Comparison of ENCODE assay signal across 1 fruit fly cellular context in genomic region chrX:19666991-19667409, dm6.
TF ChIP-seq lines count a peak whose summit lies in the region.

TSS of gene Zw (plus strand) at chrX:19667252.

TF ChIP-seq in whole organism, embryonic, 481 proteins besides CTCF, POLR2A, EP300 and RAD21 (continued from another document):
- TF ChIP-seq twi (tag; optimal IDR thresholded peaks at IDR 0.05; lab: Kevin White, UChicago), result peak; percentile 36
- TF ChIP-seq Hr78 (GFP tag; optimal IDR thresholded peaks at IDR 0.05; lab: Kevin White, UChicago), result no peak
- TF ChIP-seq Bteb2 (GFP tag; optimal IDR thresholded peaks at IDR 0.05; lab: Kevin White, UChicago), result no peak
- peak; percentile 48 for TF ChIP-seq Fer3 (tag; optimal IDR thresholded peaks at IDR 0.05; lab: Kevin White, UChicago)
- TF ChIP-seq CG7745 (tag; optimal IDR thresholded peaks at IDR 0.05; lab: Kevin White, UChicago), result no peak
- TF ChIP-seq CG18599 (GFP tag; optimal IDR thresholded peaks at IDR 0.05; lab: Kevin White, UChicago), result peak; percentile 14
- TF ChIP-seq slbo (GFP tag; IDR thresholded peaks at IDR 0.05; lab: Robert Waterston, UW), result peak; percentile 86
- TF ChIP-seq CG30020 (tag; optimal IDR thresholded peaks at IDR 0.05; lab: Kevin White, UChicago), result no peak
- TF ChIP-seq CG14667 (GFP tag; IDR thresholded peaks at IDR 0.05; lab: Robert Waterston, UW), result peak; percentile 62
- peak; percentile 71 for TF ChIP-seq sisA (GFP tag; IDR thresholded peaks at IDR 0.05; lab: Robert Waterston, UW)
- peak; percentile 21 for TF ChIP-seq CG12391 (tag; optimal IDR thresholded peaks at IDR 0.05; lab: Kevin White, UChicago)
- peak; percentile 4 for TF ChIP-seq CG33213 (GFP tag; optimal IDR thresholded peaks at IDR 0.05; lab: Kevin White, UChicago)
- TF ChIP-seq CG6272 (GFP tag; IDR thresholded peaks at IDR 0.05; lab: Robert Waterston, UW), result peak; percentile 34; the same call in 1 of the 2 replicates
- TF ChIP-seq CG6689 (GFP tag; IDR thresholded peaks at IDR 0.05; lab: Robert Waterston, UW), result peak; percentile 49; the same call in 1 of the 2 replicates
- TF ChIP-seq CG14441 (GFP tag; IDR thresholded peaks at IDR 0.05; lab: Robert Waterston, UW), result peak; percentile 40; the same call in 1 of the 2 replicates
- TF ChIP-seq CG13624 (GFP tag; optimal IDR thresholded peaks at IDR 0.05; lab: Kevin White, UChicago), result peak; percentile 10
- TF ChIP-seq seq (GFP tag; IDR thresholded peaks at IDR 0.05; lab: Robert Waterston, UW), result peak; percentile 33; the same call in 1 of the 2 replicates
- TF ChIP-seq CG15514 (GFP tag; optimal IDR thresholded peaks at IDR 0.05; lab: Kevin White, UChicago), result peak; percentile 7
- TF ChIP-seq chif (GFP tag; optimal IDR thresholded peaks at IDR 0.05; lab: Kevin White, UChicago), result peak in 1 of 2 experiments; percentile 38
- TF ChIP-seq CG12155 (GFP tag; optimal IDR thresholded peaks at IDR 0.05; lab: Kevin White, UChicago), result peak; percentile 19
- peak; percentile 53; the same call in 1 of the 3 replicates for TF ChIP-seq H15 (GFP tag; IDR thresholded peaks at IDR 0.05; lab: Robert Waterston, UW)
- peak; percentile 30 for TF ChIP-seq fu2 (GFP tag; optimal IDR thresholded peaks at IDR 0.05; lab: Kevin White, UChicago)
- TF ChIP-seq CG1024 (GFP tag; IDR thresholded peaks at IDR 0.05; lab: Robert Waterston, UW), result 0 out of 2 replicates have a peak, but pooled peaks have one; percentile 7
- peak; percentile 13; the same call in 1 of the 2 replicates for TF ChIP-seq GATAe (GFP tag; conservative IDR thresholded peaks at IDR 0.05; lab: Robert Waterston, UW)
- no peak for TF ChIP-seq D (optimal IDR thresholded peaks at IDR 0.05; lab: Kevin White, UChicago)
- TF ChIP-seq D (GFP tag; optimal IDR thresholded peaks at IDR 0.05; lab: Kevin White, UChicago), result no peak
- peak; percentile 47; the same call in 1 of the 2 replicates for TF ChIP-seq lmd (GFP tag; IDR thresholded peaks at IDR 0.05; lab: Robert Waterston, UW)
- TF ChIP-seq CG16779 (GFP tag; IDR thresholded peaks at IDR 0.05; lab: Robert Waterston, UW), result no peak
- TF ChIP-seq oc (tag; optimal IDR thresholded peaks at IDR 0.05; lab: Kevin White, UChicago), result no peak
- peak; percentile 6 for TF ChIP-seq ab (GFP tag; optimal IDR thresholded peaks at IDR 0.05; lab: Kevin White, UChicago)
- TF ChIP-seq zfh2 (GFP tag; optimal IDR thresholded peaks at IDR 0.05; lab: Kevin White, UChicago), result peak; percentile 59
- TF ChIP-seq ERR (GFP tag; optimal IDR thresholded peaks at IDR 0.05; lab: Kevin White, UChicago), result no peak
- TF ChIP-seq ase (GFP tag; IDR thresholded peaks at IDR 0.05; lab: Robert Waterston, UW), result peak; percentile 46; the same call in 1 of the 3 replicates
- peak; percentile 48; the same call in 1 of the 2 replicates for TF ChIP-seq Ada2b (GFP tag; IDR thresholded peaks at IDR 0.05; lab: Robert Waterston, UW)
- TF ChIP-seq CG13296 (GFP tag; optimal IDR thresholded peaks at IDR 0.05; lab: Kevin White, UChicago), result peak; percentile 28
- 0 out of 3 replicates have a peak, but pooled peaks have one; percentile 60 for TF ChIP-seq Optix (GFP tag; IDR thresholded peaks at IDR 0.05; lab: Robert Waterston, UW)
- no peak for TF ChIP-seq CG43689 (GFP tag; IDR thresholded peaks at IDR 0.05; lab: Robert Waterston, UW)
- TF ChIP-seq CG8924 (tag; optimal IDR thresholded peaks at IDR 0.05; lab: Kevin White, UChicago), result peak; percentile 1
- TF ChIP-seq CG6791 (GFP tag; IDR thresholded peaks at IDR 0.05; lab: Robert Waterston, UW; ENCODE audit: partially characterized antibody), result 0 out of 3 replicates have a peak, but pooled peaks have one; percentile 22
- TF ChIP-seq crol (GFP tag; IDR thresholded peaks at IDR 0.05; lab: Robert Waterston, UW), result 0 out of 2 replicates have a peak, but pooled peaks have one; percentile 19
- TF ChIP-seq CG7839 (tag; optimal IDR thresholded peaks at IDR 0.05; lab: Kevin White, UChicago), result peak; percentile 66
- TF ChIP-seq CG16863 (GFP tag; optimal IDR thresholded peaks at IDR 0.05; lab: Kevin White, UChicago), result peak; percentile 47
- TF ChIP-seq jing (GFP tag; optimal IDR thresholded peaks at IDR 0.05; lab: Kevin White, UChicago), result no peak
- TF ChIP-seq hth (optimal IDR thresholded peaks at IDR 0.05; lab: Kevin White, UChicago), result no peak
- TF ChIP-seq CG12659 (GFP tag; optimal IDR thresholded peaks at IDR 0.05; lab: Kevin White, UChicago), result no peak
- no peak for TF ChIP-seq p53 (GFP tag; optimal IDR thresholded peaks at IDR 0.05; lab: Kevin White, UChicago)
- TF ChIP-seq BtbVII (GFP tag; optimal IDR thresholded peaks at IDR 0.05; lab: Kevin White, UChicago), result peak; percentile 26
- peak; percentile 40; the same call in 1 of the 3 replicates for TF ChIP-seq CG2199 (GFP tag; IDR thresholded peaks at IDR 0.05; lab: Robert Waterston, UW)
- TF ChIP-seq fd102C (GFP tag; optimal IDR thresholded peaks at IDR 0.05; lab: Kevin White, UChicago), result no peak
- TF ChIP-seq tap (tag; optimal IDR thresholded peaks at IDR 0.05; lab: Kevin White, UChicago), result no peak
- no peak for TF ChIP-seq sc (optimal IDR thresholded peaks at IDR 0.05; lab: Kevin White, UChicago)
- no peak for TF ChIP-seq sc (GFP tag; optimal IDR thresholded peaks at IDR 0.05; lab: Kevin White, UChicago)
- no peak for TF ChIP-seq hb (GFP tag; IDR thresholded peaks at IDR 0.05; lab: Robert Waterston, UW; ENCODE audit: partially characterized antibody)
- no peak for TF ChIP-seq CG4328 (GFP tag; optimal IDR thresholded peaks at IDR 0.05; lab: Kevin White, UChicago)
- no peak for TF ChIP-seq TFAM (GFP tag; optimal IDR thresholded peaks at IDR 0.05; lab: Kevin White, UChicago)
- TF ChIP-seq Blimp-1 (GFP tag; optimal IDR thresholded peaks at IDR 0.05; lab: Kevin White, UChicago), result no peak
- TF ChIP-seq CG3163 (GFP tag; optimal IDR thresholded peaks at IDR 0.05; lab: Kevin White, UChicago), result no peak
- TF ChIP-seq run (tag; optimal IDR thresholded peaks at IDR 0.05; lab: Kevin White, UChicago), result no peak
- no peak for TF ChIP-seq cad (GFP tag; optimal IDR thresholded peaks at IDR 0.05; lab: Kevin White, UChicago)
- TF ChIP-seq CG13424 (tag; optimal IDR thresholded peaks at IDR 0.05; lab: Kevin White, UChicago), result peak; percentile 39
- TF ChIP-seq CG9437 (GFP tag; optimal IDR thresholded peaks at IDR 0.05; lab: Kevin White, UChicago), result no peak
- TF ChIP-seq CG7357 (GFP tag; IDR thresholded peaks at IDR 0.05; lab: Robert Waterston, UW), result peak; percentile 46; the same call in 1 of the 3 replicates
- no peak for TF ChIP-seq Sox100B (GFP tag; optimal IDR thresholded peaks at IDR 0.05; lab: Kevin White, UChicago)
- TF ChIP-seq CG15479 (GFP tag; optimal IDR thresholded peaks at IDR 0.05; lab: Kevin White, UChicago), result no peak
- no peak for TF ChIP-seq br (optimal IDR thresholded peaks at IDR 0.05; lab: Kevin White, UChicago)
- TF ChIP-seq CG5180 (GFP tag; optimal IDR thresholded peaks at IDR 0.05; lab: Kevin White, UChicago), result peak; percentile 23
- TF ChIP-seq slp2 (GFP tag; optimal IDR thresholded peaks at IDR 0.05; lab: Kevin White, UChicago), result no peak
- TF ChIP-seq ap (GFP tag; IDR thresholded peaks at IDR 0.05; lab: Robert Waterston, UW), result no peak
- no peak for TF ChIP-seq Doc2 (GFP tag; IDR thresholded peaks at IDR 0.05; lab: Robert Waterston, UW)
- TF ChIP-seq mld (GFP tag; IDR thresholded peaks at IDR 0.05; lab: Robert Waterston, UW; ENCODE audit: partially characterized antibody), result no peak
- no peak for TF ChIP-seq CG8388 (GFP tag; optimal IDR thresholded peaks at IDR 0.05; lab: Kevin White, UChicago)
- peak; percentile 2 for TF ChIP-seq CG14710 (tag; optimal IDR thresholded peaks at IDR 0.05; lab: Kevin White, UChicago)
- TF ChIP-seq eyg (GFP tag; optimal IDR thresholded peaks at IDR 0.05; lab: Kevin White, UChicago), result no peak
- TF ChIP-seq CG11398 (GFP tag; optimal IDR thresholded peaks at IDR 0.05; lab: Kevin White, UChicago), result no peak
- TF ChIP-seq lab (GFP tag; optimal IDR thresholded peaks at IDR 0.05; lab: Kevin White, UChicago), result peak; percentile 29
- no peak for TF ChIP-seq MTF-1 (GFP tag; optimal IDR thresholded peaks at IDR 0.05; lab: Kevin White, UChicago; ENCODE audit: borderline replicate concordance)
- TF ChIP-seq pb (GFP tag; optimal IDR thresholded peaks at IDR 0.05; lab: Kevin White, UChicago), result no peak
- no peak for TF ChIP-seq fru (optimal IDR thresholded peaks at IDR 0.05; lab: Kevin White, UChicago)
- no peak for TF ChIP-seq Vsx1 (GFP tag; optimal IDR thresholded peaks at IDR 0.05; lab: Kevin White, UChicago)
- peak; percentile 49; the same call in 1 of the 2 replicates for TF ChIP-seq ranshi (GFP tag; IDR thresholded peaks at IDR 0.05; lab: Robert Waterston, UW)
- no peak for TF ChIP-seq Dad (GFP tag; optimal IDR thresholded peaks at IDR 0.05; lab: Kevin White, UChicago)
- no peak for TF ChIP-seq CG7271 (tag; optimal IDR thresholded peaks at IDR 0.05; lab: Kevin White, UChicago)
- TF ChIP-seq abd-A (tag; optimal IDR thresholded peaks at IDR 0.05; lab: Kevin White, UChicago), result no peak
- TF ChIP-seq sr (GFP tag; IDR thresholded peaks at IDR 0.05; lab: Robert Waterston, UW), result no peak; the same call in 2 of the 3 replicates
- peak; percentile 38 to 43 for TF ChIP-seq Pdp1 (GFP tag; optimal IDR thresholded peaks at IDR 0.05; lab: Kevin White, UChicago)
- no peak for TF ChIP-seq gt (GFP tag; IDR thresholded peaks at IDR 0.05; lab: Robert Waterston, UW)
- no peak for TF ChIP-seq bigmax (GFP tag; optimal IDR thresholded peaks at IDR 0.05; lab: Kevin White, UChicago)
- peak; percentile 31 for TF ChIP-seq CG4820 (GFP tag; optimal IDR thresholded peaks at IDR 0.05; lab: Kevin White, UChicago)
- 0 out of 2 replicates have a peak, but pooled peaks have one; percentile 28 for TF ChIP-seq onecut (GFP tag; IDR thresholded peaks at IDR 0.05; lab: Robert Waterston, UW)
- 0 out of 3 replicates have a peak, but pooled peaks have one; percentile 29 for TF ChIP-seq CG2889 (GFP tag; IDR thresholded peaks at IDR 0.05; lab: Robert Waterston, UW)
- TF ChIP-seq Hmr (GFP tag; optimal IDR thresholded peaks at IDR 0.05; lab: Kevin White, UChicago), result peak; percentile 27
- peak; percentile 11 for TF ChIP-seq CG18764 (GFP tag; optimal IDR thresholded peaks at IDR 0.05; lab: Kevin White, UChicago)
- TF ChIP-seq CG34376 (GFP tag; optimal IDR thresholded peaks at IDR 0.05; lab: Kevin White, UChicago), result peak; percentile 38
- no peak for TF ChIP-seq CG7556 (GFP tag; optimal IDR thresholded peaks at IDR 0.05; lab: Kevin White, UChicago)
- TF ChIP-seq CG32767 (GFP tag; IDR thresholded peaks at IDR 0.05; lab: Robert Waterston, UW), result no peak
- no peak for TF ChIP-seq trh (GFP tag; optimal IDR thresholded peaks at IDR 0.05; lab: Kevin White, UChicago)
- no peak for TF ChIP-seq h (optimal IDR thresholded peaks at IDR 0.05; lab: Kevin White, UChicago)
- no peak for TF ChIP-seq dati (GFP tag; IDR thresholded peaks at IDR 0.05; lab: Robert Waterston, UW)
- peak; percentile 66 for TF ChIP-seq Xrp1 (GFP tag; IDR thresholded peaks at IDR 0.05; lab: Robert Waterston, UW)
- TF ChIP-seq org-1 (GFP tag; optimal IDR thresholded peaks at IDR 0.05; lab: Kevin White, UChicago), result no peak
- no peak for TF ChIP-seq gcm2 (GFP tag; optimal IDR thresholded peaks at IDR 0.05; lab: Kevin White, UChicago)
- no peak for TF ChIP-seq CG10209 (GFP tag; optimal IDR thresholded peaks at IDR 0.05; lab: Kevin White, UChicago)
- no peak for TF ChIP-seq CG1832 (GFP tag; optimal IDR thresholded peaks at IDR 0.05; lab: Kevin White, UChicago)
- TF ChIP-seq salm (tag; optimal IDR thresholded peaks at IDR 0.05; lab: Kevin White, UChicago), result no peak
- peak; percentile 65 for TF ChIP-seq Deaf1 (tag; optimal IDR thresholded peaks at IDR 0.05; lab: Kevin White, UChicago)
- TF ChIP-seq CG15073 (GFP tag; optimal IDR thresholded peaks at IDR 0.05; lab: Kevin White, UChicago), result no peak
- no peak for TF ChIP-seq ac (GFP tag; optimal IDR thresholded peaks at IDR 0.05; lab: Kevin White, UChicago)
- peak; percentile 89 for TF ChIP-seq CG6175 (GFP tag; IDR thresholded peaks at IDR 0.05; lab: Robert Waterston, UW)
